Worm (Caenorhabditis elegans): ENCODE results near the gene nhr-47.

The nhr-47 gene

ce11 chrV:5521735-5522241, 16.7 kb downstream of the nhr-47 start, which contains the start of gene hir-1:
Gene hir-1, plus strand, starts transcription at chrV:5522139.
- TF ChIP-seq ref-2 (tag; optimal IDR thresholded peaks at IDR 0.05) (no peak), Y22D7AL.16 (tag; optimal IDR thresholded peaks at IDR 0.05) (no peak), C38D4.7 (GFP tag; optimal IDR thresholded peaks at IDR 0.05) (no peak)

- TF ChIP-seq unc-55 (GFP tag; optimal IDR thresholded peaks at IDR 0.05) (no peak), rnt-1 (tag; optimal IDR thresholded peaks at IDR 0.05) (peak; percentile 5)
Measured at ce11 chrV:5523260-5523659, 18.2 kb downstream of the nhr-47 start.

ce11 chrV:5525208-5525607, 20.2 kb downstream of the nhr-47 start:
- TF ChIP-seq ceh-22 (tag; optimal IDR thresholded peaks at IDR 0.05) (no peak), sdc-2 (tag; optimal IDR thresholded peaks at IDR 0.05) (no peak), tbx-2 (tag; optimal IDR thresholded peaks at IDR 0.05) (no peak), ahr-1 (tag; optimal IDR thresholded peaks at IDR 0.05) (no peak), lim-6 (tag; optimal IDR thresholded peaks at IDR 0.05) (no peak), Y22D7AL.16 (tag; optimal IDR thresholded peaks at IDR 0.05) (no peak), che-1 (tag; optimal IDR thresholded peaks at IDR 0.05) (no peak), lin-11 (tag; optimal IDR thresholded peaks at IDR 0.05) (no peak), tbx-7 (tag; optimal IDR thresholded peaks at IDR 0.05) (no peak), nhr-11 (tag; optimal IDR thresholded peaks at IDR 0.05) (no peak), mec-3 (tag; optimal IDR thresholded peaks at IDR 0.05; ENCODE audit: borderline replicate concordance) (no peak), ceh-6 (GFP tag; optimal IDR thresholded peaks at IDR 0.05) (no peak), unc-42 (tag; optimal IDR thresholded peaks at IDR 0.05) (no peak)

- TF ChIP-seq ttx-3 (tag; optimal IDR thresholded peaks at IDR 0.05) (no peak), ama-1 (optimal IDR thresholded peaks at IDR 0.05) (no peak), ceh-48 (tag; optimal IDR thresholded peaks at IDR 0.05) (no peak), tbx-2 (tag; optimal IDR thresholded peaks at IDR 0.05) (no peak), sox-2 (GFP tag; IDR thresholded peaks at IDR 0.05) (no peak), odd-2 (tag; optimal IDR thresholded peaks at IDR 0.05) (no peak), unc-55 (GFP tag; optimal IDR thresholded peaks at IDR 0.05) (no peak), pag-3 (tag; optimal IDR thresholded peaks at IDR 0.05; ENCODE audit: borderline replicate concordance) (no peak), che-1 (tag; optimal IDR thresholded peaks at IDR 0.05) (no peak), pax-1 (tag; optimal IDR thresholded peaks at IDR 0.05) (no peak), ceh-24 (tag; optimal IDR thresholded peaks at IDR 0.05) (no peak)
Measured at ce11 chrV:5527694-5528093, 22.6 kb downstream of the nhr-47 start.

- TF ChIP-seq unc-55 (GFP tag; optimal IDR thresholded peaks at IDR 0.05) (no peak), pros-1 (tag; optimal IDR thresholded peaks at IDR 0.05) (no peak), tbx-7 (tag; optimal IDR thresholded peaks at IDR 0.05) (no peak), lim-6 (tag; optimal IDR thresholded peaks at IDR 0.05) (no peak), rnt-1 (tag; optimal IDR thresholded peaks at IDR 0.05) (no peak), che-1 (tag; optimal IDR thresholded peaks at IDR 0.05) (no peak), C08G9.2 (tag; optimal IDR thresholded peaks at IDR 0.05) (no peak)
Measured at ce11 chrV:5533755-5534154, 28.7 kb downstream of the nhr-47 start, which contains the start of gene grl-1. Gene grl-1, minus strand, starts transcription at chrV:5533855.

ce11 chrV:5535774-5536173, 30.7 kb downstream of the nhr-47 start, which contains the start of gene C24G6.8:
Gene C24G6.8, minus strand, starts transcription at chrV:5535874.
- TF ChIP-seq dmd-4 (tag; optimal IDR thresholded peaks at IDR 0.05; ENCODE audit: borderline replicate concordance) (no peak), pax-1 (tag; optimal IDR thresholded peaks at IDR 0.05) (no peak), madf-2 (tag; optimal IDR thresholded peaks at IDR 0.05) (no peak), T23F11.4 (GFP tag; optimal IDR thresholded peaks at IDR 0.05) (no peak), fkh-10 (GFP tag; optimal IDR thresholded peaks at IDR 0.05) (no peak), ceh-31 (tag; optimal IDR thresholded peaks at IDR 0.05) (no peak), hlh-8 (tag; optimal IDR thresholded peaks at IDR 0.05) (no peak), sdc-2 (tag; optimal IDR thresholded peaks at IDR 0.05) (no peak), ama-1 (optimal IDR thresholded peaks at IDR 0.05) (no peak), F13H6.1 (tag; optimal IDR thresholded peaks at IDR 0.05) (no peak), ceh-45 (GFP tag; IDR thresholded peaks at IDR 0.05) (no peak), odd-2 (tag; optimal IDR thresholded peaks at IDR 0.05) (no peak), lin-11 (tag; optimal IDR thresholded peaks at IDR 0.05) (no peak), hlh-6 (tag; optimal IDR thresholded peaks at IDR 0.05) (no peak), K02D7.2 (tag; optimal IDR thresholded peaks at IDR 0.05) (no peak)
